Worm (Caenorhabditis elegans) whole organism, L2 larva: ENCODE measurements around the gene F21A3.4.

ENCODE experiments used
- C34F6.9 ChIP-seq: fragments of 150-350 bp; optimal IDR thresholded peaks from 2 replicates; lab custom pipeline; 2014; ENCODE audit warnings: missing biosample characterization, missing genetic modification characterization
- F13H6.1 ChIP-seq: sonication (generic microtip); optimal IDR thresholded peaks from 2 replicates; lab custom pipeline; 2016; ENCODE audit warnings: missing genetic modification characterization, missing compliant biosample characterization
- R02D3.7 ChIP-seq: fragments of 150-350 bp; optimal IDR thresholded peaks from 2 replicates; lab custom pipeline; 2014; ENCODE audit warnings: missing biosample characterization, missing genetic modification characterization
- ama-1 ChIP-seq: fragments of 150-350 bp; optimal IDR thresholded peaks from 2 replicates; lab custom pipeline; 2018; ENCODE audit warnings: inconsistent platforms
- blmp-1 ChIP-seq: sonication (generic microtip); optimal IDR thresholded peaks from 2 replicates; lab custom pipeline; 2017; ENCODE audit warnings: missing genetic modification characterization, mild to moderate bottlenecking, missing compliant biosample characterization, antibody characterized with exemption, moderate library complexity; ENCODE audit not compliant: insufficient read depth
- ceh-16 ChIP-seq: fragments of 150-350 bp; optimal IDR thresholded peaks from 2 replicates; lab custom pipeline; 2014; ENCODE audit warnings: missing biosample characterization, missing genetic modification characterization
- crh-2 ChIP-seq: sonication (generic microtip); optimal IDR thresholded peaks from 2 replicates; lab custom pipeline; 2017; ENCODE audit warnings: missing biosample characterization, missing genetic modification characterization
- dmd-4 ChIP-seq: sonication (generic microtip); optimal IDR thresholded peaks from 2 replicates; lab custom pipeline; 2017; ENCODE audit warnings: missing biosample characterization, missing genetic modification characterization
- egl-27 ChIP-seq: sonication (generic microtip); optimal IDR thresholded peaks from 3 replicates; lab custom pipeline; 2017; ENCODE audit warnings: missing biosample characterization, missing genetic modification reagents, missing genetic modification characterization
- fos-1 ChIP-seq: fragments of 150-350 bp; optimal IDR thresholded peaks from 2 replicates; lab custom pipeline; 2014; ENCODE audit warnings: missing biosample characterization, missing genetic modification characterization
- gmeb-1 ChIP-seq: fragments of 150-350 bp; optimal IDR thresholded peaks from 2 replicates; lab custom pipeline; 2014; ENCODE audit warnings: missing biosample characterization, missing genetic modification characterization
- lin-11 ChIP-seq: fragments of 150-350 bp; sonication (generic microtip); optimal IDR thresholded peaks from 2 replicates; lab custom pipeline; 2014; ENCODE audit warnings: missing biosample characterization, missing genetic modification characterization, inconsistent platforms, mixed read lengths
- lin-13 ChIP-seq: fragments of 150-350 bp; optimal IDR thresholded peaks from 2 replicates; lab custom pipeline; 2014; ENCODE audit warnings: missing biosample characterization, missing genetic modification reagents, missing genetic modification characterization
- lin-39 ChIP-seq: fragments of 150-350 bp; optimal IDR thresholded peaks from 2 replicates; lab custom pipeline; 2014; ENCODE audit warnings: missing biosample characterization, missing genetic modification reagents, missing genetic modification characterization
- lsy-2 ChIP-seq, 2 experiments: fragments of 150-350 bp in 1 of 2; sonication (generic microtip) in 1 of 2; optimal IDR thresholded peaks; 2 replicates each; lab custom pipeline; 2014 to 2017; ENCODE audit warnings: missing biosample characterization in 2 of 2, missing genetic modification characterization in 2 of 2
- mab-5 ChIP-seq: fragments of 150-350 bp; optimal IDR thresholded peaks from 2 replicates; lab custom pipeline; 2014; ENCODE audit warnings: missing biosample characterization, missing genetic modification characterization
- mbf-1 ChIP-seq: sonication (generic microtip); optimal IDR thresholded peaks from 2 replicates; lab custom pipeline; 2017; ENCODE audit warnings: missing biosample characterization, missing genetic modification characterization
- mdl-1 ChIP-seq, 2 experiments: fragments of 150-350 bp in 1 of 2; sonication (generic microtip) in 1 of 2; optimal IDR thresholded peaks; 2 replicates each; lab custom pipeline; 2017; ENCODE audit warnings: missing biosample characterization in 2 of 2, missing genetic modification characterization in 2 of 2
- nhr-10 ChIP-seq: sonication (generic microtip); optimal IDR thresholded peaks from 2 replicates; lab custom pipeline; 2017; ENCODE audit warnings: missing biosample characterization, missing genetic modification characterization
- nhr-11 ChIP-seq: fragments of 150-350 bp; optimal IDR thresholded peaks from 2 replicates; lab custom pipeline; 2014; ENCODE audit warnings: missing biosample characterization, missing genetic modification characterization
- nhr-129 ChIP-seq: fragments of 150-350 bp; optimal IDR thresholded peaks from 2 replicates; lab custom pipeline; 2014; ENCODE audit warnings: missing biosample characterization, missing genetic modification characterization
- nhr-21 ChIP-seq: fragments of 150-350 bp; optimal IDR thresholded peaks from 2 replicates; lab custom pipeline; 2014; ENCODE audit warnings: missing biosample characterization, missing genetic modification characterization
- nhr-23 ChIP-seq: fragments of 150-350 bp; optimal IDR thresholded peaks from 2 replicates; lab custom pipeline; 2014; ENCODE audit warnings: missing biosample characterization, missing genetic modification reagents, missing genetic modification characterization
- nhr-237 ChIP-seq: fragments of 150-350 bp; optimal IDR thresholded peaks from 2 replicates; lab custom pipeline; 2014; ENCODE audit warnings: missing biosample characterization, missing genetic modification characterization
- nhr-25 ChIP-seq: fragments of 150-350 bp; sonication (generic microtip); optimal IDR thresholded peaks from 3 replicates; lab custom pipeline; 2014; ENCODE audit warnings: missing biosample characterization, missing genetic modification characterization
- nhr-6 ChIP-seq: fragments of 150-350 bp; optimal IDR thresholded peaks from 2 replicates; lab custom pipeline; 2014; ENCODE audit warnings: missing biosample characterization, missing genetic modification characterization
- nhr-77 ChIP-seq: fragments of 150-350 bp; optimal IDR thresholded peaks from 2 replicates; lab custom pipeline; 2014; ENCODE audit warnings: missing biosample characterization, missing genetic modification characterization
- sem-4 ChIP-seq: fragments of 150-350 bp; optimal IDR thresholded peaks from 2 replicates; lab custom pipeline; 2014; ENCODE audit warnings: missing biosample characterization, missing genetic modification reagents, missing genetic modification characterization
- skn-1 ChIP-seq: sonication (generic microtip); optimal IDR thresholded peaks from 2 replicates; lab custom pipeline; 2017; ENCODE audit warnings: missing biosample characterization, missing genetic modification characterization
- sma-3 ChIP-seq: sonication (generic microtip); optimal IDR thresholded peaks from 2 replicates; lab custom pipeline; 2016; ENCODE audit warnings: missing genetic modification reagents, missing genetic modification characterization, missing compliant biosample characterization
- sma-9 ChIP-seq, 2 experiments: fragments of 150-350 bp in 1 of 2; sonication (generic microtip) in 1 of 2; optimal IDR thresholded peaks; 2 replicates each; lab custom pipeline; 2014 to 2016; ENCODE audit warnings: missing genetic modification characterization in 2 of 2, mild to moderate bottlenecking in 1 of 2, missing biosample characterization in 1 of 2, missing compliant biosample characterization in 1 of 2, missing genetic modification reagents in 1 of 2, moderate library complexity in 1 of 2
- snpc-4 ChIP-seq: fragments of 150-350 bp; optimal IDR thresholded peaks from 2 replicates; lab custom pipeline; 2014; ENCODE audit warnings: missing biosample characterization, missing genetic modification characterization
- unc-39 ChIP-seq: fragments of 150-350 bp; optimal IDR thresholded peaks from 2 replicates; lab custom pipeline; 2014; ENCODE audit warnings: missing biosample characterization, missing genetic modification characterization
- unc-55 ChIP-seq: fragments of 150-350 bp; sonication (generic microtip); optimal IDR thresholded peaks from 3 replicates; lab custom pipeline; 2014; ENCODE audit warnings: missing biosample characterization, missing genetic modification reagents, missing genetic modification characterization
- unc-62 ChIP-seq: fragments of 150-350 bp; optimal IDR thresholded peaks from 2 replicates; lab custom pipeline; 2014; ENCODE audit warnings: missing biosample characterization, missing genetic modification reagents, missing genetic modification characterization
- zag-1 ChIP-seq: fragments of 150-350 bp; optimal IDR thresholded peaks from 2 replicates; lab custom pipeline; 2014; ENCODE audit warnings: missing biosample characterization, missing genetic modification characterization
- ztf-1 ChIP-seq: fragments of 200-800 bp; sonication (Bioruptor generic); conservative IDR thresholded peaks from 2 replicates; pipeline ENCODE4 v1.3.6; 2022; ENCODE audit warnings: missing genetic modification characterization, missing compliant biosample characterization
- ztf-11 ChIP-seq: sonication (generic microtip); optimal IDR thresholded peaks from 2 replicates; lab custom pipeline; 2017; ENCODE audit warnings: missing biosample characterization, missing genetic modification characterization
- ztf-4 ChIP-seq: fragments of 150-350 bp; optimal IDR thresholded peaks from 2 replicates; lab custom pipeline; 2014; ENCODE audit warnings: missing biosample characterization, missing genetic modification characterization

Gene F21A3.4

DNA sequence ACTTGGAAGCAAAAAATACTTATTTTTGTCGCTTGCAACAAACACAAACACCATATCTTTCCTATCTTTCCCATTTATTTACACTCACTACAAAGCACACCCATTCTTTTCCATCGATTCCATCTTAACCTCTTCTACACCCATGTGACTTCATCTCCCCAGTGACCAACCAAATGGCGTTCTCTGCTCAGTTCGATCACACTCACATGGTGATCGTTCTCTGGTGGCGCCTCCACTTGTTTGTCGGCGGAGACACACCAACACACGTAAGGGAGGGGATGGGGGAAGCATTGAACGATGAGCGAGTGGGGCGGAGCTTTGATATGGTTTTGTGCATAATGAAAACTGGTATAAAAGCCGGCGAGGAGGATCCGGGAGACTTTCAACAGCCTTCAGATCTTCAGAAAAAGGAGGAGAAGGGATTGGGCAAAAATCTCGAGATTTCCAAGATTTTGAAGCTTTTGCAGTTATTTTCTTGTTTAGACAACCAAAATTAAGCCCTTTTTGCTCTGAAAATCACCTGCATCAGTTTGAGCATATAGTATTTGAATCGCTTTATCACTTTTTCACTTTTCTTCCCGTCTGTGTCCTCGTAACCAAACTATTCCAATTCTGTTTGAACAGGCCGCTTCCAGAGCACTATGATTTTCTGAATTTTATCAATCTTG, 30.2 kb downstream of the F21A3.4 start:
- TF ChIP-seq C34F6.9 (tag; lab: Kevin White, UChicago) = peak; percentile 76
- TF ChIP-seq mab-5 (tag; lab: Kevin White, UChicago) = peak; percentile 76
- peak; percentile 70 for TF ChIP-seq nhr-25 (tag; lab: Kevin White, UChicago)
- no peak for TF ChIP-seq unc-62
- TF ChIP-seq nhr-129 (tag; lab: Kevin White, UChicago) = peak; percentile 97
- peak; percentile 40 for TF ChIP-seq blmp-1 (tag; lab: Kevin White, UChicago)
- TF ChIP-seq lsy-2 (tag; optimal IDR thresholded peaks at IDR 0.05; lab: Kevin White, UChicago) = peak in 1 of 2 experiments; percentile 84
- no peak for TF ChIP-seq egl-27 (tag; lab: Kevin White, UChicago)
- peak; percentile 6 for TF ChIP-seq unc-55 (GFP tag; lab: Kevin White, UChicago)
- peak; percentile 29 for TF ChIP-seq nhr-6 (tag; lab: Kevin White, UChicago)
- peak; percentile 50 for TF ChIP-seq sma-3 (GFP tag; lab: Kevin White, UChicago)
- peak; percentile 70 for TF ChIP-seq gmeb-1
- peak; percentile 45 to 89 for TF ChIP-seq mdl-1 (tag; optimal IDR thresholded peaks at IDR 0.05; lab: Kevin White, UChicago)
- TF ChIP-seq lin-11 (tag; lab: Kevin White, UChicago) = peak; percentile 57
- peak; percentile 94 for TF ChIP-seq nhr-21 (tag; lab: Kevin White, UChicago)
- TF ChIP-seq snpc-4 = peak; percentile 63
- TF ChIP-seq nhr-11 (tag; lab: Kevin White, UChicago) = no peak
- peak; percentile 68 for TF ChIP-seq ceh-16 (tag; lab: Kevin White, UChicago)
- TF ChIP-seq F13H6.1 (tag; lab: Kevin White, UChicago) = peak; percentile 81
- TF ChIP-seq lin-13 (GFP tag; lab: Kevin White, UChicago) = peak; percentile 25
- peak; percentile 94 for TF ChIP-seq sma-9 (GFP tag; optimal IDR thresholded peaks at IDR 0.05; lab: Kevin White, UChicago)
- TF ChIP-seq sma-9 (tag; optimal IDR thresholded peaks at IDR 0.05; lab: Kevin White, UChicago) = no peak
- TF ChIP-seq sem-4 (tag; lab: Kevin White, UChicago) = peak; percentile 73
- no peak for TF ChIP-seq unc-39 (tag; lab: Kevin White, UChicago)
- no peak for TF ChIP-seq nhr-77
- peak; percentile 95 for TF ChIP-seq ama-1 (lab: Kevin White, UChicago)
- no peak for TF ChIP-seq lin-39 (tag; lab: Kevin White, UChicago)
- TF ChIP-seq nhr-10 = no peak
- TF ChIP-seq ztf-4 (tag; lab: Kevin White, UChicago) = peak; percentile 42
- no peak for TF ChIP-seq R02D3.7 (tag; lab: Kevin White, UChicago)
- peak; percentile 83 for TF ChIP-seq crh-2
- TF ChIP-seq, all 48 proteins: peak for 22

DNA sequence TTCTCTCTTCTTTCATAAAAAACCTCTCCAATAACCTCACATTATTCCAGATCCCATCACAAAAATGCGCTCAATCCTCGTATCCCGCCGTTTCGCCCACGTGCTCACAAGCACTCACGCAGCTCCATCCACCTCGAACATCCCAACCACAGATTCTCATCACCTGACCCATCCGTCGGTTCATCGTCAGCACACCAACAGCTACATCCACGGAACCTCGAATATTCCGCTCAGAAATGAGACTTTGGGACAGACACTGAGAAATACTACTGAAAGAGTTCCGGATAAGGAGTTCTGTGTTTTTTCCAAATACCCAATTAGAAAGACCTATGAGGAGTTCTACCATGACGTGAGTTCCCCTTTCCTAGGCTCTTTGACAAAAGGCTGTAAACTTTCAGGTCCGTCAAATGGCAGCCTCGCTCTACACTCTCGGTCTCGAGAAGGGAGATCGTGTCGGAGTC, 31.0 kb downstream of the F21A3.4 start, which contains the start of gene acs-2:
Gene acs-2, plus strand, starts transcription at position 51 of the 461 bp plus-strand sequence.
- TF ChIP-seq ama-1 (lab: Kevin White, UChicago) (no peak), C34F6.9 (tag; lab: Kevin White, UChicago) (no peak), nhr-25 (tag; lab: Kevin White, UChicago) (no peak), unc-55 (GFP tag; lab: Kevin White, UChicago) (no peak), nhr-129 (tag; lab: Kevin White, UChicago) (no peak), nhr-11 (tag; lab: Kevin White, UChicago) (no peak), skn-1 (no peak), mbf-1 (tag; lab: Kevin White, UChicago) (no peak)

DNA sequence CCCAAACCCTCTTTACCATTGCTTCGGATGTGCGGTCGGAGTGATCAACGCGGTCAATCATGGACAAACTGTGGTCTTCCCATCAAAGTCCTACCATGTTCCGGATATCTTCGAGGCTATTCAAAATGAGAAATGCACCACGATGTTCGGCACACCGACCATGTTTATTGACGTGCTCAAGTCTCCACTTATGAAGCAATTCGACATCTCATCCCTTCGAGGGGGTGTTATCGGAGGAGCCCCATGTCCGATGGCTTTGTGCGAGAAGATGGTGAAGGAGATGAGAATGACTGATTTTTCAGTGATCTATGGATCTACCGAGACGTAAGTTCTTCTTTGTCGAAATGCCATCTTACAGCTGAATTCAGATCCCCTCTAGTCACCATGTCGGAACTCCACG, 32.0 kb downstream of the F21A3.4 start:
- no peak for TF ChIP-seq mab-5 (tag; lab: Kevin White, UChicago)
- TF ChIP-seq ama-1 (lab: Kevin White, UChicago) = peak; percentile 69

DNA sequence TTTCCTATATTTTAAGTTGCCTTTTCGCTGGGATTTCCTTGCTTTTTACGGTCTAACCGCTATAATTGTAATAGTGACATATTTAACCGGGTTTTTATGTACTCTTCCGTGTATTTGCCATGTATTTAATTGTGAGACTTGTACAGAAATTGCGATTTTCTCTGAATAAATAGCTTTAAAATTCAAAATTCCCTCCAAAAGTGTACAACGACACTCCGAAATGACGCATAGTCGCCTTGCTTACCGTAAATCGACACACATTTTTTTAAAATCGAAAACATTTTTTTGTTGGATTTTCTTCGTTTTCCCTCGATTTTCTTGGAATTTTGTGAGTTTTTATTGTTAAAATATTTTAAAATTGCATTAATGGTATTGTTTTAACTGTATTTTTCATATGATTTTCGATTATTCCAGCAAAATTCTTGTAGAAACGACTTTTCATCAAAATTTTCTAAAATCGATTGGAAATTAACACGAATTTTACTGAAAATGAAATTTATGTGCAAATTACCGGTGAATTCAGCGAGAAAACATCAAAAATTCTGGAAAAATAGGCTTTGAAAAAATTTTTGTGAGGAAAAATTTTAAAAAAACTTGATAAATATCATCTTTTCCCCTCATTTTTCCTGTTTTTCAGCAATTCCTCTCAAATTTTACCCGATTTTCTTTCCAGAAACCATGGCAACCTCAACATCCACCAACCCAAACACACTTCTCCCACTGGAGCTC, 33.4 kb downstream of the F21A3.4 start, which contains the start of gene lsm-5:
Gene lsm-5, plus strand, starts transcription at position 679 of the 729 bp plus-strand sequence.
- no peak for TF ChIP-seq nhr-237 (tag; lab: Kevin White, UChicago)
- TF ChIP-seq ama-1 (lab: Kevin White, UChicago) = peak; percentile 95
- TF ChIP-seq sma-3 (GFP tag; lab: Kevin White, UChicago) = peak; percentile 39
- peak; percentile 25 for TF ChIP-seq ceh-16 (tag; lab: Kevin White, UChicago)
- TF ChIP-seq gmeb-1 = peak; percentile 93
- TF ChIP-seq nhr-6 (tag; lab: Kevin White, UChicago) = peak; percentile 36
- no peak for TF ChIP-seq ztf-1
- TF ChIP-seq unc-55 (GFP tag; lab: Kevin White, UChicago) = peak; percentile 88
- peak; percentile 44 for TF ChIP-seq sma-9 (GFP tag; optimal IDR thresholded peaks at IDR 0.05; lab: Kevin White, UChicago)
- no peak for TF ChIP-seq sma-9 (tag; optimal IDR thresholded peaks at IDR 0.05; lab: Kevin White, UChicago)
- no peak for TF ChIP-seq dmd-4
- TF ChIP-seq nhr-11 (tag; lab: Kevin White, UChicago) = no peak
- no peak for TF ChIP-seq unc-62
- TF ChIP-seq F13H6.1 (tag; lab: Kevin White, UChicago) = peak; percentile 37
- no peak for TF ChIP-seq nhr-23 (tag; lab: Kevin White, UChicago)
- peak; percentile 66 for TF ChIP-seq C34F6.9 (tag; lab: Kevin White, UChicago)
- TF ChIP-seq lin-11 (tag; lab: Kevin White, UChicago) = no peak
- no peak for TF ChIP-seq ztf-11 (tag; lab: Kevin White, UChicago)
- TF ChIP-seq snpc-4 = peak; percentile 22
- TF ChIP-seq nhr-129 (tag; lab: Kevin White, UChicago) = peak; percentile 77
- no peak for TF ChIP-seq mbf-1 (tag; lab: Kevin White, UChicago)
- peak; percentile 27 for TF ChIP-seq fos-1 (tag; lab: Kevin White, UChicago)
- TF ChIP-seq zag-1 (tag; lab: Kevin White, UChicago) = no peak
- TF ChIP-seq lsy-2 (tag; optimal IDR thresholded peaks at IDR 0.05; lab: Kevin White, UChicago) = peak in 1 of 2 experiments; percentile 80
- TF ChIP-seq nhr-21 (tag; lab: Kevin White, UChicago) = peak; percentile 40
- TF ChIP-seq crh-2 = peak; percentile 61
- TF ChIP-seq R02D3.7 (tag; lab: Kevin White, UChicago) = peak; percentile 84
- peak; percentile 40 for TF ChIP-seq nhr-25 (tag; lab: Kevin White, UChicago)
